Worm (Caenorhabditis elegans) whole organism, L4/young adult: ENCODE results near the gene srh-209.

Experiments
- W03F9.2 ChIP-seq: fragments of 150-350 bp; optimal IDR thresholded peaks from 2 replicates; lab custom pipeline; 2014; ENCODE audit warnings: missing biosample characterization, missing genetic modification characterization
- dao-5 ChIP-seq: sonication (generic microtip); optimal IDR thresholded peaks from 2 replicates; lab custom pipeline; 2016; ENCODE audit warnings: missing genotype, missing genetic modification characterization, moderate library complexity, missing compliant biosample characterization
- him-1 ChIP-seq: sonication (generic microtip); optimal IDR thresholded peaks from 2 replicates; lab custom pipeline; 2016; ENCODE audit warnings: missing genotype, missing genetic modification reagents, missing genetic modification characterization, missing compliant biosample characterization

The srh-209 gene

ce11 chrV:18355742-18356141 is 48.9 kb downstream of the srh-209 start, which contains the start of gene C08E8.2:
Gene C08E8.2, minus strand, starts transcription at chrV:18355842.
- no peak for TF ChIP-seq dao-5 (tag; lab: Kevin White, UChicago)
- no peak for TF ChIP-seq him-1
- TF ChIP-seq W03F9.2, result no peak

ce11 chrV:18354299-18354698 is 50.4 kb downstream of the srh-209 start:
- TF ChIP-seq W03F9.2 (no peak), him-1 (no peak), dao-5 (tag; lab: Kevin White, UChicago) (no peak)
